Worm (Caenorhabditis elegans) whole organism, L1 larva: ENCODE data around the gene prx-5.
A peak's percentile ranks its signal among the peaks of the same experiment; 100 is the strongest.

Experiments
- C16A3.4 ChIP-seq: fragments of 150-350 bp; optimal IDR thresholded peaks from 2 replicates; lab custom pipeline; 2014; ENCODE audit warnings: missing biosample characterization, missing genetic modification characterization
- aha-1 ChIP-seq: fragments of 150-350 bp; optimal IDR thresholded peaks from 2 replicates; lab custom pipeline; 2014; ENCODE audit warnings: missing biosample characterization, missing genetic modification characterization
- alr-1 ChIP-seq: fragments of 200-800 bp; sonication (Bioruptor generic); optimal IDR thresholded peaks from 2 replicates; lab custom pipeline; 2018; ENCODE audit warnings: borderline replicate concordance, mild to moderate bottlenecking, missing genetic modification characterization, missing compliant biosample characterization
- aly-2 ChIP-seq: fragments of 150-350 bp; optimal IDR thresholded peaks from 2 replicates; lab custom pipeline; 2014; ENCODE audit warnings: missing biosample characterization, missing genetic modification characterization
- ama-1 ChIP-seq: fragments of 150-350 bp; optimal IDR thresholded peaks from 2 replicates; lab custom pipeline; 2014
- blmp-1 ChIP-seq: fragments of 150-350 bp; optimal IDR thresholded peaks from 2 replicates; lab custom pipeline; 2014; ENCODE audit warnings: missing biosample characterization, missing genetic modification characterization
- ceh-90 ChIP-seq: sonication (generic microtip); optimal IDR thresholded peaks from 2 replicates; lab custom pipeline; 2016; ENCODE audit warnings: missing genetic modification characterization, missing compliant biosample characterization
- ces-1 ChIP-seq: fragments of 150-350 bp; optimal IDR thresholded peaks from 2 replicates; lab custom pipeline; 2014; ENCODE audit warnings: missing biosample characterization, missing genetic modification reagents, missing genetic modification characterization
- dpl-1 ChIP-seq, 3 experiments: fragments of 150-350 bp in 2 of 3; sonication (generic microtip) in 1 of 3; optimal IDR thresholded peaks; 2 replicates each; lab custom pipeline; 2014 to 2017; ENCODE audit warnings: missing biosample characterization in 3 of 3, missing genetic modification characterization in 3 of 3, missing genetic modification reagents in 3 of 3
- efl-1 ChIP-seq, 4 experiments: fragments of 150-350 bp; optimal IDR thresholded peaks in 3 of 4; peaks in 1 of 4; 1 replicate in 1 of 4; 2 replicates in 3 of 4; lab custom pipeline; 2014; ENCODE audit warnings: missing biosample characterization in 2 of 4, missing genetic modification characterization in 2 of 4, missing genetic modification reagents in 2 of 4
- efl-3 ChIP-seq: fragments of 200-800 bp; sonication (Bioruptor generic); optimal IDR thresholded peaks from 2 replicates; lab custom pipeline; 2018; ENCODE audit warnings: mild to moderate bottlenecking, missing genetic modification characterization, missing compliant biosample characterization
- elt-2 ChIP-seq: sonication (generic microtip); optimal IDR thresholded peaks from 2 replicates; lab custom pipeline; 2016; ENCODE audit warnings: missing genetic modification characterization, mild to moderate bottlenecking, inconsistent platforms, missing compliant biosample characterization, missing genetic modification reagents
- elt-3 ChIP-seq, 6 experiments: fragments of 150-350 bp in 1 of 6; sonication (generic microtip); optimal IDR thresholded peaks; 2 replicates each; lab custom pipeline; 2017 to 2018; ENCODE audit warnings: missing biosample characterization in 6 of 6, missing genetic modification characterization in 6 of 6, inconsistent platforms in 1 of 6
- fkh-8 ChIP-seq: sonication (generic microtip); optimal IDR thresholded peaks from 2 replicates; lab custom pipeline; 2016; ENCODE audit warnings: mild to moderate bottlenecking, missing genetic modification characterization, missing compliant biosample characterization
- fos-1 ChIP-seq: fragments of 150-350 bp; optimal IDR thresholded peaks from 2 replicates; lab custom pipeline; 2014; ENCODE audit warnings: missing biosample characterization, missing genetic modification characterization
- grh-1 ChIP-seq: fragments of 200-800 bp; sonication (Bioruptor generic); IDR thresholded peaks from 2 replicates; pipeline ENCODE4 v1.3.6; 2022; ENCODE audit warnings: missing genetic modification reagents, missing genetic modification characterization, missing compliant biosample characterization
- lin-13 ChIP-seq: fragments of 150-350 bp; optimal IDR thresholded peaks from 2 replicates; lab custom pipeline; 2014; ENCODE audit warnings: missing biosample characterization, missing genetic modification reagents, missing genetic modification characterization
- lin-14 ChIP-seq: fragments of 200-800 bp; sonication (Bioruptor generic); optimal IDR thresholded peaks from 2 replicates; lab custom pipeline; 2018; ENCODE audit warnings: mild to moderate bottlenecking, missing genetic modification characterization, moderate library complexity, missing compliant biosample characterization
- lin-35 ChIP-seq, 2 experiments: fragments of 150-350 bp; optimal IDR thresholded peaks; 2 replicates each; lab custom pipeline; 2014; ENCODE audit warnings: missing biosample characterization in 2 of 2, missing genetic modification characterization in 2 of 2, missing genetic modification reagents in 2 of 2
- lin-39 ChIP-seq: fragments of 150-350 bp; optimal IDR thresholded peaks from 2 replicates; lab custom pipeline; 2014; ENCODE audit warnings: missing biosample characterization, missing genetic modification reagents, missing genetic modification characterization
- lir-3 ChIP-seq: sonication (generic microtip); optimal IDR thresholded peaks from 2 replicates; lab custom pipeline; 2016; ENCODE audit warnings: mild to moderate bottlenecking, missing genetic modification characterization, moderate library complexity, missing compliant biosample characterization; ENCODE audit not compliant: poor library complexity
- lsy-2 ChIP-seq, 2 experiments: fragments of 150-350 bp; optimal IDR thresholded peaks; 2 replicates each; lab custom pipeline; 2014; ENCODE audit warnings: missing biosample characterization in 2 of 2, missing genetic modification characterization in 2 of 2
- mab-9 ChIP-seq: fragments of 200-800 bp; sonication (Bioruptor generic); IDR thresholded peaks from 2 replicates; pipeline ENCODE4 v1.3.6; 2022; ENCODE audit warnings: missing genetic modification reagents, missing genetic modification characterization, missing compliant biosample characterization
- mdl-1 ChIP-seq, 2 experiments: fragments of 150-350 bp; optimal IDR thresholded peaks; 2 replicates each; lab custom pipeline; 2014 to 2017; ENCODE audit warnings: missing biosample characterization in 2 of 2, missing genetic modification characterization in 2 of 2, inconsistent platforms in 1 of 2
- mef-2 ChIP-seq: fragments of 150-350 bp; optimal IDR thresholded peaks from 2 replicates; lab custom pipeline; 2014; ENCODE audit warnings: missing biosample characterization, missing genetic modification characterization
- mep-1 ChIP-seq: fragments of 150-350 bp; optimal IDR thresholded peaks from 2 replicates; lab custom pipeline; 2014; ENCODE audit warnings: missing biosample characterization, missing genetic modification characterization
- nhr-11 ChIP-seq: fragments of 150-350 bp; optimal IDR thresholded peaks from 2 replicates; lab custom pipeline; 2014; ENCODE audit warnings: missing biosample characterization, missing genetic modification characterization
- nhr-19 ChIP-seq: fragments of 200-800 bp; sonication (Bioruptor generic); conservative IDR thresholded peaks from 2 replicates; pipeline ENCODE4 v1.3.6; 2022; ENCODE audit warnings: missing genetic modification characterization, missing compliant biosample characterization
- nhr-20 ChIP-seq: sonication (generic microtip); optimal IDR thresholded peaks from 2 replicates; lab custom pipeline; 2016; ENCODE audit warnings: mild to moderate bottlenecking, missing genetic modification characterization, missing compliant biosample characterization
- nhr-47 ChIP-seq: sonication (generic microtip); optimal IDR thresholded peaks from 2 replicates; lab custom pipeline; 2016; ENCODE audit warnings: mild to moderate bottlenecking, missing genetic modification characterization, moderate library complexity, missing compliant biosample characterization
- nhr-71 ChIP-seq: sonication (generic microtip); optimal IDR thresholded peaks from 2 replicates; lab custom pipeline; 2016; ENCODE audit warnings: mild to moderate bottlenecking, missing genetic modification characterization, moderate library complexity, missing compliant biosample characterization
- nhr-76 ChIP-seq: sonication (generic microtip); optimal IDR thresholded peaks from 2 replicates; lab custom pipeline; 2017; ENCODE audit warnings: missing biosample characterization, missing genetic modification characterization
- nhr-84 ChIP-seq: sonication (generic microtip); optimal IDR thresholded peaks from 2 replicates; lab custom pipeline; 2017; ENCODE audit warnings: missing biosample characterization, missing genetic modification characterization
- nhr-85 ChIP-seq: sonication (generic microtip); peaks from one replicate; lab custom pipeline; 2016; ENCODE audit warnings: missing genetic modification characterization, inconsistent platforms, missing compliant biosample characterization
- nhr-90 ChIP-seq: sonication (generic microtip); optimal IDR thresholded peaks from 2 replicates; lab custom pipeline; 2016; ENCODE audit warnings: mild to moderate bottlenecking, missing genetic modification characterization, missing compliant biosample characterization; ENCODE audit not compliant: poor library complexity
- pax-3 ChIP-seq: fragments of 200-800 bp; sonication (Bioruptor generic); optimal IDR thresholded peaks from 2 replicates; lab custom pipeline; 2018; ENCODE audit warnings: mild to moderate bottlenecking, missing genetic modification characterization, moderate library complexity, missing compliant biosample characterization
- rnt-1 ChIP-seq: sonication (generic microtip); optimal IDR thresholded peaks from 2 replicates; lab custom pipeline; 2016; ENCODE audit warnings: mild to moderate bottlenecking, missing genetic modification characterization, moderate library complexity, missing compliant biosample characterization
- snpc-4 ChIP-seq: fragments of 150-350 bp; optimal IDR thresholded peaks from 2 replicates; lab custom pipeline; 2014; ENCODE audit warnings: missing biosample characterization, missing genetic modification characterization
- snu-23 ChIP-seq: sonication (generic microtip); optimal IDR thresholded peaks from 2 replicates; lab custom pipeline; 2016; ENCODE audit warnings: missing genetic modification characterization, missing compliant biosample characterization
- unc-130 ChIP-seq: fragments of 150-350 bp; optimal IDR thresholded peaks from 2 replicates; lab custom pipeline; 2017; ENCODE audit warnings: missing biosample characterization, missing genetic modification characterization, inconsistent platforms
- unc-62 ChIP-seq: fragments of 150-350 bp; optimal IDR thresholded peaks from 2 replicates; lab custom pipeline; 2014; ENCODE audit warnings: missing biosample characterization, missing genetic modification reagents, missing genetic modification characterization
- xbp-1 ChIP-seq: sonication (generic microtip); optimal IDR thresholded peaks from 2 replicates; lab custom pipeline; 2016; ENCODE audit warnings: missing genetic modification characterization, missing compliant biosample characterization
- ztf-4 ChIP-seq: fragments of 150-350 bp; optimal IDR thresholded peaks from 2 replicates; lab custom pipeline; 2014; ENCODE audit warnings: missing biosample characterization, missing genetic modification characterization

prx-5 gene

ce11 chrII:8743379-8744173 is 39.0 kb downstream of the prx-5 start, which contains the start of gene mak-1 (continued):
- no peak for TF ChIP-seq pax-3 (tag; lab: Kevin White, UChicago)

DNA sequence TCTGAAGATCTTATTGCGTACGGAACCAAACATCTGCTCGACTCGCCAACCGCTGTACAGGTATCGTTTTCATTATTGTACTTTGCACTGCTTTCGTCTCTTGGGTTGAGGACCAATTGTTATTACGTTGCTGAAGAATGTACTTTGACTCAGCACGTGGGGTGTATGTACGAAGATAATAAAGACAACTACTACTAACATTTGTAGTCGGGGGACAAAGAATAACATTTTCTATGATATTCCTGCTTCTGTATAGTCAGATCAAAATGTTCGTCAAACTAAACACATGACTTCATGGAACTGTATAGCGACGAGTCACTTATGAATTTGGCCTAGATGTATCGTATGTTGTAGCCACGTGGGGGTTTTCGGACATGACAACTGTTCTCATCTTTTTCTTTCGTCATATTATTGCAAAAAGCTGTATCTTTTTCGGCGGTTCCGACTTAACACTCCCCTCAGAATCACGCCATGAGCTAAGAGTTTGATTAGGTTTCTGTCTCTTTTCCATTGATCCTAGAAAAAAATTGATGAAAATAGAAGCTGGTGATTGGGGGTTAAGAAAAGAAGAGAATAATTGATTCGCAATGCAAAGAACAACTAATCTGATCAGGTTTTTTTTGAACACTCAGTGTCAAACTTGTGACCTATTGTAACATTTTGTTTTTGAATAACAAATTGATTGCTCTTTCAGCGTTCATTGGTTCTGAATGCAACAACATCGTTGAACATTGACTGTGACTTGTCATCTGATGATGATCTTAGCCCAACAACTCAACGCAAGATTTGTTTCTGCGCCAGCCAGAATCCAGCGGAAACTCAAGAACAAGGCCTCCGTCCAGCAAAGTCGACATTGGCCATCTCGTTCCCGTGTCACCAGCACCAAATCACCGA is 40.2 kb downstream of the prx-5 start:
- TF ChIP-seq efl-1 (optimal IDR thresholded peaks at IDR 0.05; lab: Kevin White, UChicago) = no peak
- peak in 1 of 2 experiments; percentile 91 for TF ChIP-seq efl-1 (GFP tag; optimal IDR thresholded peaks at IDR 0.05 in 1 of 2; lab: Kevin White, UChicago)
- peak; percentile 31 for TF ChIP-seq lin-13
- TF ChIP-seq nhr-19 (GFP tag; lab: Robert Waterston, UW) = peak; percentile 90
- TF ChIP-seq nhr-90 (tag; lab: Kevin White, UChicago) = peak; percentile 35
- TF ChIP-seq blmp-1 (tag; lab: Kevin White, UChicago) = peak; percentile 36
- TF ChIP-seq ztf-4 (tag; lab: Kevin White, UChicago) = peak; percentile 33
- TF ChIP-seq C16A3.4 = peak; percentile 9
- peak; percentile 36 for TF ChIP-seq lin-14 (GFP tag; lab: Kevin White, UChicago)
- peak; percentile 79 for TF ChIP-seq nhr-85
- peak; percentile 19 for TF ChIP-seq snu-23
- no peak for TF ChIP-seq xbp-1 (tag; lab: Kevin White, UChicago)
- peak; percentile 50 for TF ChIP-seq rnt-1 (tag; lab: Kevin White, UChicago)
- no peak for TF ChIP-seq snpc-4 (tag; lab: Kevin White, UChicago)
- peak; percentile 1 for TF ChIP-seq mep-1 (tag; lab: Kevin White, UChicago)
- TF ChIP-seq lir-3 = peak; percentile 31
- peak; percentile 62 for TF ChIP-seq nhr-71 (tag; lab: Kevin White, UChicago)
- no peak for TF ChIP-seq fkh-8
- TF ChIP-seq unc-130 (tag; lab: Kevin White, UChicago) = peak; percentile 52
- TF ChIP-seq alr-1 (tag; lab: Kevin White, UChicago) = no peak
- TF ChIP-seq lin-35 (GFP tag; optimal IDR thresholded peaks at IDR 0.05; lab: Kevin White, UChicago) = peak in 1 of 2 experiments; percentile 55
- no peak for TF ChIP-seq aha-1 (tag; lab: Kevin White, UChicago)
- TF ChIP-seq nhr-47 = peak; percentile 24
- 0 out of 2 replicates have a peak, but pooled peaks have one; percentile 24 for TF ChIP-seq grh-1 (GFP tag; lab: Robert Waterston, UW)
- TF ChIP-seq elt-3 (tag; optimal IDR thresholded peaks at IDR 0.05; lab: Kevin White, UChicago) = peak in 1 of 6 experiments; percentile 59
- TF ChIP-seq lsy-2 (tag; optimal IDR thresholded peaks at IDR 0.05; lab: Kevin White, UChicago) = peak in 1 of 2 experiments; percentile 47
- no peak for TF ChIP-seq nhr-11
- peak in 1 of 2 experiments; percentile 57 for TF ChIP-seq mdl-1 (tag; optimal IDR thresholded peaks at IDR 0.05; lab: Kevin White, UChicago)
- TF ChIP-seq lin-39 (tag; lab: Kevin White, UChicago) = no peak
- no peak for TF ChIP-seq dpl-1 (GFP tag; optimal IDR thresholded peaks at IDR 0.05; lab: Kevin White, UChicago)
- peak; percentile 42 for TF ChIP-seq nhr-20 (tag; lab: Kevin White, UChicago)
- peak; percentile 31 for TF ChIP-seq aly-2

- TF ChIP-seq nhr-84 (tag; lab: Kevin White, UChicago) (no peak), efl-3 (GFP tag; lab: Kevin White, UChicago) (no peak), ama-1 (lab: Kevin White, UChicago) (peak; percentile 34), rnt-1 (tag; lab: Kevin White, UChicago) (peak; percentile 23), mep-1 (tag; lab: Kevin White, UChicago) (no peak), ceh-90 (tag; lab: Kevin White, UChicago) (no peak), nhr-90 (tag; lab: Kevin White, UChicago) (no peak), nhr-76 (tag; lab: Kevin White, UChicago) (no peak), unc-62 (GFP tag; lab: Kevin White, UChicago) (no peak), ces-1 (no peak), ztf-4 (tag; lab: Kevin White, UChicago) (no peak), nhr-85 (peak; percentile 47), mef-2 (tag; lab: Kevin White, UChicago) (no peak), fos-1 (no peak), mab-9 (GFP tag; lab: Robert Waterston, UW) (no peak), nhr-47 (no peak), pax-3 (tag; lab: Kevin White, UChicago) (no peak), lin-35 (GFP tag; optimal IDR thresholded peaks at IDR 0.05; lab: Kevin White, UChicago) (no peak), elt-2 (tag; lab: Kevin White, UChicago) (peak; percentile 39)
Measured at ce11 chrII:8745449-8746297, 41.0 kb downstream of the prx-5 start.
